Worm (Caenorhabditis elegans) whole organism, L4 larva: ENCODE measurements around the gene ncs-3.

Source experiments
- arid-1 ChIP-seq: fragments of 200-800 bp; sonication (Bioruptor generic); conservative IDR thresholded peaks from 2 replicates; pipeline ENCODE4 v1.3.6; 2022; ENCODE audit warnings: missing genetic modification reagents, missing genetic modification characterization, missing compliant biosample characterization
- ceh-32 ChIP-seq: sonication (generic microtip); optimal IDR thresholded peaks from 2 replicates; lab custom pipeline; 2016; ENCODE audit warnings: mild to moderate bottlenecking, missing genetic modification characterization, missing compliant biosample characterization; ENCODE audit not compliant: poor library complexity
- ceh-82 ChIP-seq: sonication (generic microtip); optimal IDR thresholded peaks from 2 replicates; lab custom pipeline; 2017; ENCODE audit warnings: missing biosample characterization, missing genetic modification characterization
- daf-19 ChIP-seq: fragments of 200-800 bp; sonication (Bioruptor generic); conservative IDR thresholded peaks from 2 replicates; pipeline ENCODE4 v1.3.6; 2022; ENCODE audit warnings: missing genetic modification characterization, missing compliant biosample characterization
- fkh-10 ChIP-seq: fragments of 150-350 bp; optimal IDR thresholded peaks from 2 replicates; lab custom pipeline; 2014; ENCODE audit warnings: missing biosample characterization, missing genetic modification reagents, missing genetic modification characterization
- lin-38 ChIP-seq: fragments of 200-800 bp; sonication (Bioruptor generic); IDR thresholded peaks from 2 replicates; pipeline ENCODE4 v1.3.6; 2022; ENCODE audit warnings: missing genetic modification reagents, missing genetic modification characterization, missing compliant biosample characterization
- lir-3 ChIP-seq: sonication (generic microtip); optimal IDR thresholded peaks from 2 replicates; lab custom pipeline; 2016; ENCODE audit warnings: mild to moderate bottlenecking, missing genetic modification characterization, missing compliant biosample characterization
- pha-4 ChIP-seq, 2 experiments: fragments of 150-350 bp in 1 of 2; fragments of 200-800 bp in 1 of 2; sonication (Bioruptor generic) in 1 of 2; IDR thresholded peaks in 1 of 2; optimal IDR thresholded peaks in 1 of 2; 2 replicates each; pipeline versions ENCODE4 v1.3.6 to Lab custom; 2014 to 2022; ENCODE audit warnings: missing genetic modification characterization in 2 of 2, missing genetic modification reagents in 2 of 2, missing biosample characterization in 1 of 2, missing compliant biosample characterization in 1 of 2
- snpc-4 ChIP-seq: fragments of 150-350 bp; optimal IDR thresholded peaks from 2 replicates; lab custom pipeline; 2014; ENCODE audit warnings: missing biosample characterization, missing genetic modification characterization
- zag-1 ChIP-seq: fragments of 150-350 bp; optimal IDR thresholded peaks from 2 replicates; lab custom pipeline; 2014; ENCODE audit warnings: missing biosample characterization, missing genetic modification characterization
- zfp-2 ChIP-seq: sonication (generic microtip); optimal IDR thresholded peaks from 2 replicates; lab custom pipeline; 2016; ENCODE audit warnings: mild to moderate bottlenecking, missing genetic modification characterization, missing compliant biosample characterization

DNA sequence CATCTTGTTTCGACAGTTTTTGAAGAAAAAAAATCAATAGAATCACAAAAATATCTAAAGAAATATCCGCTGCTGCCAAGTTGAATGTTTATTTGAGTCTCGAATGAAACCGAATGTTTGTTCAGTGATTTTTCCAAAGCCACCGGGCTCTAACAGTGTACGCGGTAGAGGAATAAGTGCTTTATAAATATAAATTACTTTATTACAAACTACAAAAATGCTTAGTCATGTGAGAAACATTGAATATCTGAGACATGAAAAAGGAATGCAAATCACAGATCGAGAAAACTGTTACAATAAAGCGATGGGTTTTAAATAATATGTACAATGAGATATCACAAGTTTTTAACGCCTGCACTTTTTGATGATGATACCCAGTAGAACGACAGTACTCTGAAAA is 15.5 kb upstream of the ncs-3 start, which contains the start of gene F55A4.7:
- TF ChIP-seq zag-1 (tag; lab: Kevin White, UChicago) = no peak
- TF ChIP-seq daf-19 (GFP tag; lab: Robert Waterston, UW) = no peak
- no peak for TF ChIP-seq lir-3
- no peak for TF ChIP-seq arid-1 (GFP tag; lab: Robert Waterston, UW)
- TF ChIP-seq ceh-82 (tag; lab: Kevin White, UChicago) = no peak
- no peak for TF ChIP-seq fkh-10 (GFP tag; lab: Kevin White, UChicago)
- no peak for TF ChIP-seq snpc-4 (tag; lab: Kevin White, UChicago)
- no peak for TF ChIP-seq zfp-2 (tag; lab: Kevin White, UChicago)
- no peak for TF ChIP-seq lin-38 (GFP tag; lab: Robert Waterston, UW)
- TF ChIP-seq ceh-32 (tag; lab: Kevin White, UChicago) = no peak
- TF ChIP-seq pha-4 (GFP tag; IDR thresholded peaks at IDR 0.05; lab: Robert Waterston, UW) = no peak
- TF ChIP-seq pha-4 (tag; optimal IDR thresholded peaks at IDR 0.05; lab: Kevin White, UChicago) = no peak
